Fruit fly (Drosophila melanogaster) whole organism, pupa: ENCODE data around the gene IntS9.

ENCODE experiments used
- CG10348 ChIP-seq: fragments of 200-800 bp; sonication (Bioruptor generic); IDR thresholded peaks from 2 replicates; pipeline ENCODE4 v1.3.6; 2022; ENCODE audit warnings: missing biosample characterization, missing genetic modification characterization
- CG13204 ChIP-seq: fragments of 200-800 bp; sonication (Bioruptor generic); optimal IDR thresholded peaks from 2 replicates; lab custom pipeline; 2018; ENCODE audit warnings: missing biosample characterization, mild to moderate bottlenecking, missing genetic modification characterization, moderate library complexity
- CG32121 ChIP-seq: fragments of 200-800 bp; sonication (Bioruptor generic); IDR thresholded peaks from 2 replicates; pipeline ENCODE4 v1.3.6; 2022; ENCODE audit warnings: missing biosample characterization, missing genetic modification characterization
- CG34367 ChIP-seq: fragments of 200-800 bp; sonication (Bioruptor generic); optimal IDR thresholded peaks from 2 replicates; lab custom pipeline; 2018; ENCODE audit warnings: missing biosample characterization, mild to moderate bottlenecking, missing genetic modification characterization
- CG8301 ChIP-seq: fragments of 200-800 bp; sonication (Bioruptor generic); optimal IDR thresholded peaks from 2 replicates; lab custom pipeline; 2018; ENCODE audit warnings: missing biosample characterization, mild to moderate bottlenecking, missing genetic modification characterization
- EcR ChIP-seq: fragments of 200-800 bp; sonication (Bioruptor generic); optimal IDR thresholded peaks from 3 replicates; lab custom pipeline; 2019; ENCODE audit warnings: missing biosample characterization, missing genetic modification characterization, mild to moderate bottlenecking, moderate library complexity, missing genetic modification reagents
- Pif1A ChIP-seq: fragments of 200-800 bp; sonication (Bioruptor generic); optimal IDR thresholded peaks from 3 replicates; lab custom pipeline; 2016; ENCODE audit warnings: missing biosample characterization, missing genetic modification characterization
- Pif1B ChIP-seq: fragments of 200-800 bp; sonication (Bioruptor generic); optimal IDR thresholded peaks from 3 replicates; lab custom pipeline; 2016; ENCODE audit warnings: missing biosample characterization, missing genetic modification characterization
- gl ChIP-seq: fragments of 200-800 bp; sonication (Bioruptor generic); optimal IDR thresholded peaks from 2 replicates; lab custom pipeline; 2018; ENCODE audit warnings: missing biosample characterization, mild to moderate bottlenecking, missing genetic modification characterization

dm6 chr3L:16150850-16151515, 45.6 kb upstream of the IntS9 start:
- no peak for TF ChIP-seq CG8301 (tag; lab: Kevin White, UChicago)
- TF ChIP-seq gl: no peak
- TF ChIP-seq CG10348 (GFP tag; lab: Robert Waterston, UW): no peak
- no peak for TF ChIP-seq EcR (GFP tag; lab: Kevin White, UChicago)
- TF ChIP-seq Pif1B (GFP tag; lab: Kevin White, UChicago): no peak
- TF ChIP-seq CG34367 (tag; lab: Kevin White, UChicago): no peak
- 0 out of 2 replicates have a peak, but pooled peaks have one; percentile 23 for TF ChIP-seq CG32121 (GFP tag; lab: Robert Waterston, UW)
- TF ChIP-seq Pif1A (GFP tag; lab: Kevin White, UChicago): no peak
- no peak for TF ChIP-seq CG13204
